Fruit fly (Drosophila melanogaster) whole organism, pupa: ENCODE data around the gene Zmynd10.

Experiments used
- CG10348 ChIP-seq: fragments of 200-800 bp; sonication (Bioruptor generic); IDR thresholded peaks from 2 replicates; pipeline ENCODE4 v1.3.6; 2022; ENCODE audit warnings: missing biosample characterization, missing genetic modification characterization
- CG12605 ChIP-seq: fragments of 200-800 bp; sonication (Bioruptor generic); IDR thresholded peaks from 2 replicates; pipeline ENCODE4 v1.3.6; 2022; ENCODE audit warnings: missing biosample characterization, missing genetic modification characterization
- CG13204 ChIP-seq: fragments of 200-800 bp; sonication (Bioruptor generic); optimal IDR thresholded peaks from 2 replicates; lab custom pipeline; 2018; ENCODE audit warnings: missing biosample characterization, mild to moderate bottlenecking, missing genetic modification characterization, moderate library complexity
- CG14655 ChIP-seq: fragments of 200-800 bp; sonication (Bioruptor generic); optimal IDR thresholded peaks from 3 replicates; lab custom pipeline; 2017; ENCODE audit warnings: mild to moderate bottlenecking, missing biosample characterization, missing genetic modification reagents, missing genetic modification characterization
- CG15710 ChIP-seq: fragments of 200-800 bp; sonication (Bioruptor generic); optimal IDR thresholded peaks from 2 replicates; lab custom pipeline; 2018; ENCODE audit warnings: missing biosample characterization, mild to moderate bottlenecking, missing genetic modification characterization, moderate library complexity
- CG17806 ChIP-seq: fragments of 200-800 bp; sonication (Bioruptor generic); optimal IDR thresholded peaks from 2 replicates; lab custom pipeline; 2018; ENCODE audit warnings: missing biosample characterization, mild to moderate bottlenecking, missing genetic modification characterization, moderate library complexity
- CG32121 ChIP-seq: fragments of 200-800 bp; sonication (Bioruptor generic); IDR thresholded peaks from 2 replicates; pipeline ENCODE4 v1.3.6; 2022; ENCODE audit warnings: missing biosample characterization, missing genetic modification characterization
- CG34367 ChIP-seq: fragments of 200-800 bp; sonication (Bioruptor generic); optimal IDR thresholded peaks from 2 replicates; lab custom pipeline; 2018; ENCODE audit warnings: missing biosample characterization, mild to moderate bottlenecking, missing genetic modification characterization
- CG4496 ChIP-seq: fragments of 200-800 bp; sonication (Bioruptor generic); IDR thresholded peaks from 3 replicates; pipeline ENCODE4 v1.3.6; 2022; ENCODE audit warnings: missing biosample characterization, missing genetic modification characterization
- CG8159 ChIP-seq: fragments of 200-800 bp; sonication (Bioruptor generic); optimal IDR thresholded peaks from 3 replicates; lab custom pipeline; 2018; ENCODE audit warnings: missing biosample characterization, mild to moderate bottlenecking, missing genetic modification characterization, moderate library complexity
- CG8301 ChIP-seq: fragments of 200-800 bp; sonication (Bioruptor generic); optimal IDR thresholded peaks from 2 replicates; lab custom pipeline; 2018; ENCODE audit warnings: missing biosample characterization, mild to moderate bottlenecking, missing genetic modification characterization
- CG9948 ChIP-seq: fragments of 200-800 bp; sonication (Bioruptor generic); optimal IDR thresholded peaks from 2 replicates; lab custom pipeline; 2018; ENCODE audit warnings: missing biosample characterization, mild to moderate bottlenecking, missing genetic modification characterization, moderate library complexity
- D1 ChIP-seq: fragments of 200-800 bp; sonication (Bioruptor generic); optimal IDR thresholded peaks from 2 replicates; lab custom pipeline; 2018; ENCODE audit warnings: missing biosample characterization, mild to moderate bottlenecking, missing genetic modification characterization, moderate library complexity
- EcR ChIP-seq: fragments of 200-800 bp; sonication (Bioruptor generic); optimal IDR thresholded peaks from 3 replicates; lab custom pipeline; 2019; ENCODE audit warnings: missing biosample characterization, missing genetic modification characterization, mild to moderate bottlenecking, moderate library complexity, missing genetic modification reagents
- Ets98B ChIP-seq: fragments of 200-800 bp; sonication (Bioruptor generic); IDR thresholded peaks from 2 replicates; pipeline ENCODE4 v1.3.6; 2022; ENCODE audit warnings: missing biosample characterization, missing genetic modification characterization
- Pif1A ChIP-seq: fragments of 200-800 bp; sonication (Bioruptor generic); optimal IDR thresholded peaks from 3 replicates; lab custom pipeline; 2016; ENCODE audit warnings: missing biosample characterization, missing genetic modification characterization
- Pif1B ChIP-seq: fragments of 200-800 bp; sonication (Bioruptor generic); optimal IDR thresholded peaks from 3 replicates; lab custom pipeline; 2016; ENCODE audit warnings: missing biosample characterization, missing genetic modification characterization
- Snoo ChIP-seq: fragments of 200-800 bp; sonication (Bioruptor generic); optimal IDR thresholded peaks from 3 replicates; lab custom pipeline; 2017; ENCODE audit warnings: missing biosample characterization, mild to moderate bottlenecking, missing genetic modification characterization, inconsistent platforms
- fd96Ca ChIP-seq: fragments of 200-800 bp; sonication (Bioruptor generic); IDR thresholded peaks from 3 replicates; pipeline ENCODE4 v1.3.6; 2022; ENCODE audit warnings: missing biosample characterization, missing genetic modification characterization
- gl ChIP-seq: fragments of 200-800 bp; sonication (Bioruptor generic); optimal IDR thresholded peaks from 2 replicates; lab custom pipeline; 2018; ENCODE audit warnings: missing biosample characterization, mild to moderate bottlenecking, missing genetic modification characterization
- rn ChIP-seq: fragments of 200-800 bp; sonication (Bioruptor generic); IDR thresholded peaks from 2 replicates; pipeline ENCODE4 v1.3.6; 2022; ENCODE audit warnings: missing biosample characterization, missing genetic modification characterization

Zmynd10 gene

DNA sequence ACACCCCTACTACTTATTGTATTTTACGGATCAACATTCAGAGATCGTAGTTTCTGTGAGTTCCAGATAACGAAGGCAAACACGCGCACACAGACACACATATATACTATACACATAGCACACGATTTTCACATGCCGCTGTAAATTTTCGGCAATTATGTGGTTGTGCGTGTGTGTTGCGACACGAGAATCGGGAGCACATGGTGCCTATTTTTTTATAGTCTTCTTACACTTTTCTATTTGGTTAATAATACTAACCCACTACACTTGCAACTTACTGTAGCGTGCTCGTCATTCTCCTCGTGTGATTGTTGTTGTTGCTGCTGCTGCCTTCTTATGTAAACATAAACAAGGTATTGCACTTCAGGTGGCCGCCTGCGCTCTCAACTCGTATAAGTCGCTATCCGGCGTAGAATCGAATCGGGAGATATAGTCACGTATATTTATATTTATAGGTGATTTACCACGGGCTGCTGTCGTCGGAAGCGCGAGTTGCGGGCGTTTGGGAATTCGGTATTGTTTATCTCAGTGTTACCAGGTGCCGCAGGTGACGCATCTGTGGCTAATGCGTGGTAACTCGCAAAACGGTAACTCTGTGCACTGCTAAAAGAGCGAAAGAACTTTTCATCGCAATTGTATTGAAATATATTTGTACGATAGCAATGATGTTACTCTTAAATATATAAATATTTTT, 3.9 kb downstream of the Zmynd10 start, which contains the start of gene Adk2:
TSS of gene Adk2 (minus strand) at position 529 of the 694 bp plus-strand sequence.
- TF ChIP-seq CG4496 (GFP tag; lab: Robert Waterston, UW) (0 out of 3 replicates have a peak, but pooled peaks have one; percentile 43), Snoo (tag; lab: Kevin White, UChicago) (peak; percentile 1), rn (GFP tag; lab: Robert Waterston, UW) (no peak), CG32121 (GFP tag; lab: Robert Waterston, UW) (peak; percentile 65; the same call in 1 of the 2 replicates), Pif1A (no peak), fd96Ca (peak; percentile 55; the same call in 2 of the 3 replicates), Ets98B (GFP tag; lab: Robert Waterston, UW) (peak; percentile 43), CG12605 (GFP tag; lab: Robert Waterston, UW) (peak; percentile 37; the same call in 1 of the 2 replicates)
- TF ChIP-seq, all 21 proteins: peak for 6

dm6 chr3L:13021727-13022126, 4.5 kb downstream of the Zmynd10 start:
- TF ChIP-seq Pif1A (peak; percentile 7), Snoo (tag; lab: Kevin White, UChicago) (peak; percentile 58), Pif1B (no peak), CG17806 (tag; lab: Kevin White, UChicago) (peak; percentile 11), CG9948 (tag; lab: Kevin White, UChicago) (no peak), gl (tag; lab: Kevin White, UChicago) (no peak), CG32121 (GFP tag; lab: Robert Waterston, UW) (no peak), CG34367 (tag; lab: Kevin White, UChicago) (no peak), fd96Ca (no peak), EcR (peak; percentile 13), CG4496 (GFP tag; lab: Robert Waterston, UW) (peak; percentile 56; the same call in 1 of the 3 replicates), CG8159 (tag; lab: Kevin White, UChicago) (no peak)

DNA sequence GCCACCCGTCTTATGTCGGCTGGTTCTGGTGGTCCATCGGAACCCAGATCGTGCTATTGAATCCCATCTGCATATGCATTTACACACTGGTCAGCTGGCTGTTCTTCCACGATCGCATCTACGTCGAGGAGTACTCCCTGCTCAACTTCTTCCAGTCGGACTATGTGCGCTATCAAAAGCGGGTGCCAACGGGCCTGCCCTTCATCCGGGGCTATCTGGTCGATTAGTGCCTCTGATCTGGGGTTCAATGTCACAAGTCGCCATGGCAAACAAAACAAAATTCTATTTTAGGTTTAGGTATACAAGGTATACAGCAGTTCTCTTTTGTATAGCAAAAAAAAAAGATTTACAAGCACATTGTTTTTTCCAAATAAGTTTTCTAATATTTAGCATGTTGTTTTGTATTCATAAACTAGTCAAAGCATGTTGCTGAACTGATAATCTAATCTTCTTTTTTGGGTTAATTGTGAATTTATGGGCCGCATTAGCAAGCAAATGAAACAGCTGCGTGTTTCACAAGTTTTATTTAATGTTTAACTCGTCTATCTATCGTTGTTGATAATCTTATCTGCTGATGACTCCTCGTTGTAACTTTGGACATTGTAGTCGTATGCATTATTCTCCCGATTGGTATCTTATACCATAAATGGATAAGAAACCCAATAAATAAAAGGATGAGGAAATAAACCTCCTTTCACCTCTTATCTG, 6.8 kb downstream of the Zmynd10 start:
- TF ChIP-seq CG34367 (tag; lab: Kevin White, UChicago) (no peak), CG32121 (GFP tag; lab: Robert Waterston, UW) (no peak), CG15710 (tag; lab: Kevin White, UChicago) (no peak), D1 (no peak), Pif1A (no peak), CG17806 (tag; lab: Kevin White, UChicago) (no peak), fd96Ca (no peak), CG10348 (no peak), rn (GFP tag; lab: Robert Waterston, UW) (no peak), Ets98B (GFP tag; lab: Robert Waterston, UW) (no peak), CG8159 (tag; lab: Kevin White, UChicago) (no peak), Snoo (tag; lab: Kevin White, UChicago) (no peak), Pif1B (no peak), EcR (no peak), CG9948 (tag; lab: Kevin White, UChicago) (no peak), CG13204 (GFP tag; lab: Kevin White, UChicago) (no peak), CG12605 (GFP tag; lab: Robert Waterston, UW) (no peak), CG4496 (GFP tag; lab: Robert Waterston, UW) (no peak)

DNA sequence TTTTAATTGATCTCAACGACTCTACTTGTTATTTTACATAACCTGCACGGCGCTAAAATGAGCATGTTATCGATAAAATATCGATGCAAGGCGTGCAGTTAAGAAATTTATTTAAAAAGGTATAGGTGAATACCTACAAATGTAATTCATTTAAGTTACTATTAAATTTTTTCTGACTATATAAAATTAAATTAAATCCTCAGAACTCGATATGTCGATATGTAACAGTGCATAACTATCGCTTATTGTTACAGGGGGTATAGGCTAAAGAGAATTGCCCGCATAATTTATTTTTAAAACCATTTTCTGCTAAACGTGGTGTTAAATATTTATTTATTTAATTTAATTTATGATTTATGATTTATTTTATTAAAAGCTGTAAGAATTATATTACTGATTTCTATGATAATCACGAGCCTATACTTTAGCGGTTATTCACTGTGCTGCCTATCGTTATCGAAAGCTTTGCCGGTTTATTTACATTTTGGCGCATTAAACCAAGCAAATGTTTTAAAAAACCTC, 8.4 kb downstream of the Zmynd10 start, which contains the start of the genes mRpL20 and Icmt:
TSS of gene mRpL20 (minus strand) at position 65 of the 522 bp plus-strand sequence.
TSS of gene Icmt (plus strand) at position 464 of the 522 bp plus-strand sequence.
- TF ChIP-seq Ets98B (GFP tag; lab: Robert Waterston, UW), result peak; percentile 94
- peak; percentile 87 for TF ChIP-seq CG17806 (tag; lab: Kevin White, UChicago)
- TF ChIP-seq CG8159 (tag; lab: Kevin White, UChicago), result peak; percentile 90
- peak; percentile 83 for TF ChIP-seq CG8301 (tag; lab: Kevin White, UChicago)
- TF ChIP-seq Pif1A, result peak; percentile 82
- TF ChIP-seq CG12605 (GFP tag; lab: Robert Waterston, UW), result peak; percentile 97
- peak; percentile 72 for TF ChIP-seq D1
- peak; percentile 98 for TF ChIP-seq CG32121 (GFP tag; lab: Robert Waterston, UW)
- TF ChIP-seq EcR, result peak; percentile 38
- peak; percentile 98 for TF ChIP-seq CG15710 (tag; lab: Kevin White, UChicago)
- peak; percentile 98 for TF ChIP-seq CG4496 (GFP tag; lab: Robert Waterston, UW)
- TF ChIP-seq fd96Ca, result peak; percentile 66; the same call in 1 of the 3 replicates
- TF ChIP-seq CG13204 (GFP tag; lab: Kevin White, UChicago), result peak; percentile 74
- TF ChIP-seq CG34367 (tag; lab: Kevin White, UChicago), result peak; percentile 93
- peak; percentile 82 for TF ChIP-seq CG10348
- TF ChIP-seq Snoo (tag; lab: Kevin White, UChicago), result peak; percentile 97
- TF ChIP-seq Pif1B, result peak; percentile 82
- peak; percentile 88 for TF ChIP-seq CG9948 (tag; lab: Kevin White, UChicago)
- peak; percentile 88 for TF ChIP-seq CG14655
- peak; percentile 41 for TF ChIP-seq gl (tag; lab: Kevin White, UChicago)
- TF ChIP-seq rn (GFP tag; lab: Robert Waterston, UW), result peak; percentile 90
